Worm (Caenorhabditis elegans): ENCODE data around the gene cdh-5.

- TF ChIP-seq ztf-29 (GFP tag; IDR thresholded peaks at IDR 0.05) (no peak), klf-2 (GFP tag; conservative IDR thresholded peaks at IDR 0.05) (no peak), ref-1 (GFP tag; conservative IDR thresholded peaks at IDR 0.05) (no peak)
Measured at ce11 chrIV:8650696-8651095, 18.0 kb upstream of the cdh-5 start, which contains the start of gene C49C8.2.

All from whole organism, midembryonic.